Fruit fly (Drosophila melanogaster): ENCODE measurements around the gene ymp.

- TF ChIP-seq Myc (optimal IDR thresholded peaks at IDR 0.05) (no peak), h (optimal IDR thresholded peaks at IDR 0.05) (no peak)
These were observed 15.2 kb upstream of the ymp start, which contains the start of gene Npl4 for dm6 chr3R:25623800-25624791.

All from Kc167 (cell line).